Fruit fly (Drosophila melanogaster) whole organism, embryonic: ENCODE results near the gene TwdlQ.

Source experiments
- Atf3 ChIP-seq: fragments of 200-800 bp; sonication (Bioruptor generic); optimal IDR thresholded peaks from 3 replicates; lab custom pipeline; 2016; ENCODE audit warnings: missing biosample characterization, missing genetic modification characterization
- B-H1 ChIP-seq: fragments of 200-800 bp; sonication (Bioruptor generic); IDR thresholded peaks from 3 replicates; pipeline ENCODE4 v1.3.6; 2022; ENCODE audit warnings: missing biosample characterization, missing genetic modification characterization
- B-H2 ChIP-seq: fragments of 200-800 bp; sonication (Bioruptor generic); optimal IDR thresholded peaks from 2 replicates; lab custom pipeline; 2018; ENCODE audit warnings: missing biosample characterization, mild to moderate bottlenecking, missing genetic modification characterization
- Bdp1 ChIP-seq: fragments of 200-800 bp; sonication (Bioruptor generic); optimal IDR thresholded peaks from 3 replicates; lab custom pipeline; 2016; ENCODE audit warnings: missing biosample characterization, missing genetic modification characterization
- CG10321 ChIP-seq: fragments of 200-800 bp; sonication (Bioruptor generic); IDR thresholded peaks from 2 replicates; pipeline ENCODE4 v1.3.6; 2022; ENCODE audit warnings: missing biosample characterization, missing genetic modification characterization
- CG10979 ChIP-seq: fragments of 200-800 bp; sonication (Bioruptor generic); optimal IDR thresholded peaks from 2 replicates; lab custom pipeline; 2018; ENCODE audit warnings: missing biosample characterization, mild to moderate bottlenecking, missing genetic modification characterization, moderate library complexity
- CG11085 ChIP-seq: fragments of 200-800 bp; sonication (Bioruptor generic); IDR thresholded peaks from 2 replicates; pipeline ENCODE4 v1.3.6; 2022; ENCODE audit warnings: missing biosample characterization, missing genetic modification characterization
- CG11093 ChIP-seq: fragments of 200-800 bp; sonication (Bioruptor generic); IDR thresholded peaks from 3 replicates; pipeline ENCODE4 v1.3.6; 2022; ENCODE audit warnings: missing biosample characterization, missing genetic modification characterization
- CG12744 ChIP-seq: fragments of 200-800 bp; sonication (Bioruptor generic); optimal IDR thresholded peaks from 2 replicates; lab custom pipeline; 2016; ENCODE audit warnings: missing biosample characterization, missing genetic modification characterization
- CG13287 ChIP-seq: fragments of 200-800 bp; sonication (Bioruptor generic); IDR thresholded peaks from 2 replicates; pipeline ENCODE4 v1.3.6; 2022; ENCODE audit warnings: missing biosample characterization, missing genetic modification characterization; ENCODE audit not compliant: partially characterized antibody
- CG13775 ChIP-seq: fragments of 200-800 bp; sonication (Bioruptor generic); optimal IDR thresholded peaks from 3 replicates; lab custom pipeline; 2017; ENCODE audit warnings: missing biosample characterization, mild to moderate bottlenecking, missing genetic modification characterization
- CG16815 ChIP-seq: fragments of 200-800 bp; sonication (Bioruptor generic); optimal IDR thresholded peaks from 3 replicates; lab custom pipeline; 2017; ENCODE audit warnings: missing biosample characterization, mild to moderate bottlenecking, missing genetic modification characterization
- CG17186 ChIP-seq: fragments of 200-800 bp; sonication (Bioruptor generic); optimal IDR thresholded peaks from 3 replicates; lab custom pipeline; 2017; ENCODE audit warnings: missing biosample characterization, missing genetic modification reagents, missing genetic modification characterization
- CG17328 ChIP-seq: fragments of 200-800 bp; sonication (Bioruptor generic); IDR thresholded peaks from 2 replicates; pipeline ENCODE4 v1.3.6; 2022; ENCODE audit warnings: missing biosample characterization, missing genetic modification characterization
- CG17385 ChIP-seq: fragments of 200-800 bp; sonication (Bioruptor generic); optimal IDR thresholded peaks from 3 replicates; lab custom pipeline; 2018; ENCODE audit warnings: missing biosample characterization, mild to moderate bottlenecking, missing genetic modification characterization
- CG2199 ChIP-seq: fragments of 200-800 bp; sonication (Bioruptor generic); IDR thresholded peaks from 3 replicates; pipeline ENCODE4 v1.3.6; 2022; ENCODE audit warnings: missing biosample characterization, missing genetic modification characterization
- CG3065 ChIP-seq: fragments of 200-800 bp; sonication (Bioruptor generic); optimal IDR thresholded peaks from 2 replicates; lab custom pipeline; 2016; ENCODE audit warnings: missing biosample characterization, missing genetic modification characterization
- CG33557 ChIP-seq: fragments of 200-800 bp; sonication (Bioruptor generic); optimal IDR thresholded peaks from 2 replicates; lab custom pipeline; 2019; ENCODE audit warnings: missing biosample characterization, mild to moderate bottlenecking, missing genetic modification characterization, moderate library complexity
- CG42726 ChIP-seq: fragments of 200-800 bp; sonication (Bioruptor generic); IDR thresholded peaks from 2 replicates; pipeline ENCODE4 v1.3.6; 2022; ENCODE audit warnings: missing biosample characterization, missing genetic modification characterization; ENCODE audit not compliant: partially characterized antibody
- CG5953 ChIP-seq: fragments of 200-800 bp; sonication (Bioruptor generic); IDR thresholded peaks from 2 replicates; pipeline ENCODE4 v1.3.6; 2022; ENCODE audit warnings: missing biosample characterization, missing genetic modification characterization
- CG8388 ChIP-seq: fragments of 200-800 bp; sonication (Bioruptor generic); optimal IDR thresholded peaks from 2 replicates; lab custom pipeline; 2019; ENCODE audit warnings: missing biosample characterization, mild to moderate bottlenecking, missing genetic modification characterization, moderate library complexity
- CG9817 ChIP-seq: fragments of 200-800 bp; sonication (Bioruptor generic); optimal IDR thresholded peaks from 2 replicates; lab custom pipeline; 2018; ENCODE audit warnings: missing biosample characterization, mild to moderate bottlenecking, missing genetic modification characterization, moderate library complexity
- Dip2 ChIP-seq: fragments of 200-800 bp; sonication (Bioruptor generic); IDR thresholded peaks from 2 replicates; pipeline ENCODE4 v1.3.6; 2022; ENCODE audit warnings: missing biosample characterization, missing genetic modification characterization
- E2f2 ChIP-seq: fragments of 200-800 bp; sonication (Bioruptor generic); IDR thresholded peaks from 2 replicates; pipeline ENCODE4 v1.3.6; 2022; ENCODE audit warnings: missing biosample characterization, missing genetic modification characterization
- GATAe ChIP-seq: fragments of 200-800 bp; sonication (Bioruptor generic); conservative IDR thresholded peaks from 2 replicates; pipeline ENCODE4 v1.3.6; 2022; ENCODE audit warnings: missing biosample characterization, missing genetic modification characterization
- Hr39 ChIP-seq: fragments of >200 bp; optimal IDR thresholded peaks from 2 replicates; lab custom pipeline; 2017
- Opbp ChIP-seq: fragments of 200-800 bp; sonication (Bioruptor generic); IDR thresholded peaks from 3 replicates; pipeline ENCODE4 v1.3.6; 2022; ENCODE audit warnings: missing biosample characterization, missing genetic modification characterization; ENCODE audit not compliant: partially characterized antibody
- Sin3A ChIP-seq: fragments of >200 bp; optimal IDR thresholded peaks from 2 replicates; lab custom pipeline; 2018
- Six4 ChIP-seq: fragments of 200-800 bp; sonication (Bioruptor generic); optimal IDR thresholded peaks from 2 replicates; lab custom pipeline; 2016; ENCODE audit warnings: missing biosample characterization, missing genetic modification characterization
- Sox100B ChIP-seq: fragments of 200-800 bp; sonication (Bioruptor generic); optimal IDR thresholded peaks from 3 replicates; lab custom pipeline; 2018; ENCODE audit warnings: missing biosample characterization, mild to moderate bottlenecking, missing genetic modification characterization
- abd-A ChIP-seq: fragments of 200-800 bp; sonication (Bioruptor generic); optimal IDR thresholded peaks from 3 replicates; lab custom pipeline; 2019; ENCODE audit warnings: missing biosample characterization, mild to moderate bottlenecking, missing genetic modification characterization, moderate library complexity
- amos ChIP-seq: fragments of 200-800 bp; sonication (Bioruptor generic); IDR thresholded peaks from 2 replicates; pipeline ENCODE4 v1.3.6; 2022; ENCODE audit warnings: missing biosample characterization, missing genetic modification characterization; ENCODE audit not compliant: partially characterized antibody
- dpn ChIP-seq, 2 experiments: fragments of 200-800 bp; sonication (Bioruptor generic); optimal IDR thresholded peaks; 3 replicates each; lab custom pipeline; 2016; ENCODE audit warnings: missing biosample characterization in 2 of 2, missing genetic modification characterization in 2 of 2
- en ChIP-seq: fragments of 200-800 bp; sonication (Bioruptor generic); optimal IDR thresholded peaks from 2 replicates; lab custom pipeline; 2016; ENCODE audit warnings: missing biosample characterization, missing genetic modification characterization
- esg ChIP-seq: fragments of 200-800 bp; sonication (Bioruptor generic); conservative IDR thresholded peaks from 2 replicates; pipeline ENCODE4 v1.3.6; 2022; ENCODE audit warnings: missing biosample characterization, missing genetic modification characterization
- ftz-f1 ChIP-seq: fragments of 200-800 bp; sonication (Bioruptor generic); optimal IDR thresholded peaks from 2 replicates; lab custom pipeline; 2016; ENCODE audit warnings: missing biosample characterization, missing genetic modification characterization
- gce ChIP-seq: fragments of 200-800 bp; sonication (Bioruptor generic); IDR thresholded peaks from 3 replicates; pipeline ENCODE4 v1.3.6; 2022; ENCODE audit warnings: missing biosample characterization, missing genetic modification characterization
- her ChIP-seq: fragments of 200-800 bp; sonication (Bioruptor generic); optimal IDR thresholded peaks from 2 replicates; lab custom pipeline; 2016; ENCODE audit warnings: missing biosample characterization, missing genetic modification characterization
- hth ChIP-seq: fragments of >200 bp; optimal IDR thresholded peaks from 2 replicates; lab custom pipeline; 2017; ENCODE audit warnings: inconsistent platforms
- lola ChIP-seq, 3 experiments: fragments of >200 bp in 2 of 3; fragments of 200-800 bp in 1 of 3; sonication (Bioruptor generic) in 1 of 3; optimal IDR thresholded peaks; 2 replicates each; lab custom pipeline; 2017 to 2019; ENCODE audit warnings: missing biosample characterization in 3 of 3, missing genetic modification characterization in 3 of 3, mild to moderate bottlenecking in 1 of 3, moderate library complexity in 1 of 3
- nom ChIP-seq: fragments of 200-800 bp; sonication (Bioruptor generic); optimal IDR thresholded peaks from 2 replicates; lab custom pipeline; 2017; ENCODE audit warnings: missing biosample characterization, missing genetic modification characterization, mild to moderate bottlenecking, moderate library complexity, missing genetic modification reagents
- phol ChIP-seq: fragments of 200-800 bp; sonication (Bioruptor generic); optimal IDR thresholded peaks from 3 replicates; lab custom pipeline; 2018; ENCODE audit warnings: missing biosample characterization, mild to moderate bottlenecking, missing genetic modification characterization, moderate library complexity
- prd ChIP-seq, 3 experiments: fragments of >200 bp in 2 of 3; fragments of 200-800 bp in 1 of 3; sonication (Bioruptor generic) in 1 of 3; optimal IDR thresholded peaks in 2 of 3; IDR thresholded peaks in 1 of 3; 2 replicates in 2 of 3; 3 replicates in 1 of 3; pipeline versions ENCODE4 v1.3.6 to Lab custom; 2017 to 2022; ENCODE audit warnings: missing biosample characterization in 1 of 3, missing genetic modification characterization in 1 of 3
- pum ChIP-seq: fragments of 200-800 bp; sonication (Bioruptor generic); optimal IDR thresholded peaks from 2 replicates; lab custom pipeline; 2016; ENCODE audit warnings: missing biosample characterization, missing genetic modification characterization
- repo ChIP-seq: fragments of 200-800 bp; sonication (Bioruptor generic); optimal IDR thresholded peaks from 2 replicates; lab custom pipeline; 2016; ENCODE audit warnings: missing biosample characterization, missing genetic modification characterization
- sc ChIP-seq, 3 experiments: fragments of >200 bp in 2 of 3; fragments of 200-800 bp in 1 of 3; sonication (Bioruptor generic) in 1 of 3; optimal IDR thresholded peaks; 2 replicates in 2 of 3; 3 replicates in 1 of 3; lab custom pipeline; 2017; ENCODE audit warnings: mild to moderate bottlenecking in 1 of 3, missing biosample characterization in 1 of 3, missing genetic modification characterization in 1 of 3, missing genetic modification reagents in 1 of 3
- so ChIP-seq: fragments of 200-800 bp; sonication (Bioruptor generic); IDR thresholded peaks from 3 replicates; pipeline ENCODE4 v1.3.6; 2022; ENCODE audit warnings: missing biosample characterization, missing genetic modification characterization
- sob ChIP-seq: fragments of 200-800 bp; sonication (Bioruptor generic); IDR thresholded peaks from 2 replicates; pipeline ENCODE4 v1.3.6; 2022; ENCODE audit warnings: missing biosample characterization, missing genetic modification characterization
- tin ChIP-seq: fragments of 200-800 bp; sonication (Bioruptor generic); optimal IDR thresholded peaks from 3 replicates; lab custom pipeline; 2016; ENCODE audit warnings: missing biosample characterization, missing genetic modification characterization
- tup ChIP-seq: fragments of 200-800 bp; sonication (Bioruptor generic); optimal IDR thresholded peaks from 2 replicates; lab custom pipeline; 2016; ENCODE audit warnings: missing biosample characterization, mild to moderate bottlenecking, missing genetic modification characterization, moderate library complexity
- zfh1 ChIP-seq: fragments of 200-800 bp; sonication (Bioruptor generic); IDR thresholded peaks from 3 replicates; pipeline ENCODE4 v1.3.6; 2022; ENCODE audit warnings: missing biosample characterization, missing genetic modification characterization

The TwdlQ gene

dm6 chr3R:26717295-26717694 lies 23.9 kb upstream of the TwdlQ start, which contains the start of gene CG6425 (continued):
- TF ChIP-seq CG12744 = no peak
- no peak for TF ChIP-seq CG17385 (GFP tag; lab: Kevin White, UChicago)
- TF ChIP-seq E2f2 (GFP tag; lab: Robert Waterston, UW) = peak; percentile 87
- peak; percentile 50 for TF ChIP-seq CG9817
- no peak for TF ChIP-seq CG13775 (GFP tag; lab: Kevin White, UChicago)
- TF ChIP-seq Six4 (GFP tag; lab: Kevin White, UChicago) = no peak
- TF ChIP-seq so (GFP tag; lab: Robert Waterston, UW) = no peak
- TF ChIP-seq Dip2 = no peak
- no peak for TF ChIP-seq CG42726
- TF ChIP-seq nom (GFP tag; lab: Kevin White, UChicago) = no peak
- no peak for TF ChIP-seq abd-A
- no peak for TF ChIP-seq pum (GFP tag; lab: Kevin White, UChicago)
- TF ChIP-seq Hr39 (lab: Kevin White, UChicago) = no peak
- no peak for TF ChIP-seq CG2199 (GFP tag; lab: Robert Waterston, UW)
- no peak for TF ChIP-seq Atf3
- TF ChIP-seq lola (GFP tag; optimal IDR thresholded peaks at IDR 0.05; lab: Kevin White, UChicago) = peak in 2 of 3 experiments; percentile 32 to 85
- TF ChIP-seq tin (GFP tag; lab: Kevin White, UChicago) = peak; percentile 14
- peak; percentile 46 for TF ChIP-seq amos
- TF ChIP-seq tup (GFP tag; lab: Kevin White, UChicago) = no peak
- peak; percentile 51 for TF ChIP-seq phol (tag; lab: Kevin White, UChicago)
- no peak for TF ChIP-seq CG11093
- TF ChIP-seq zfh1 (GFP tag; lab: Robert Waterston, UW) = no peak
- no peak for TF ChIP-seq prd (optimal IDR thresholded peaks at IDR 0.05; lab: Kevin White, UChicago)
- peak; percentile 19; the same call in 1 of the 3 replicates for TF ChIP-seq prd (GFP tag; IDR thresholded peaks at IDR 0.05; lab: Robert Waterston, UW)
- no peak for TF ChIP-seq GATAe (GFP tag; lab: Robert Waterston, UW)
- TF ChIP-seq CG33557 (GFP tag; lab: Kevin White, UChicago) = no peak
- TF ChIP-seq CG8388 (GFP tag; lab: Kevin White, UChicago) = no peak
- TF ChIP-seq CG10321 (GFP tag; lab: Robert Waterston, UW) = no peak
- TF ChIP-seq dpn (GFP tag; optimal IDR thresholded peaks at IDR 0.05; lab: Kevin White, UChicago) = no peak
- TF ChIP-seq CG10979 = no peak
- no peak for TF ChIP-seq CG11085 (GFP tag; lab: Robert Waterston, UW)
- no peak for TF ChIP-seq B-H2 (GFP tag; lab: Kevin White, UChicago)
- no peak for TF ChIP-seq ftz-f1 (GFP tag; lab: Kevin White, UChicago)
- no peak for TF ChIP-seq B-H1
- TF ChIP-seq CG5953 = peak; percentile 38; the same call in 1 of the 2 replicates
- no peak for TF ChIP-seq hth (lab: Kevin White, UChicago)
- no peak for TF ChIP-seq her (GFP tag; lab: Kevin White, UChicago)
- no peak for TF ChIP-seq sc (optimal IDR thresholded peaks at IDR 0.05; lab: Kevin White, UChicago)
- no peak for TF ChIP-seq sc (GFP tag; optimal IDR thresholded peaks at IDR 0.05; lab: Kevin White, UChicago)
- TF ChIP-seq gce (GFP tag; lab: Robert Waterston, UW) = no peak
- no peak for TF ChIP-seq CG13287 (GFP tag; lab: Robert Waterston, UW)
- no peak for TF ChIP-seq Sin3A (lab: Kevin White, UChicago)
- peak; percentile 4 for TF ChIP-seq CG16815 (GFP tag; lab: Kevin White, UChicago)
- no peak for TF ChIP-seq repo (GFP tag; lab: Kevin White, UChicago)
- peak; percentile 30; the same call in 1 of the 2 replicates for TF ChIP-seq esg (GFP tag; lab: Robert Waterston, UW)
- no peak for TF ChIP-seq sob (GFP tag; lab: Robert Waterston, UW)
- TF ChIP-seq CG17186 (GFP tag; lab: Kevin White, UChicago) = no peak
- no peak for TF ChIP-seq en (GFP tag; lab: Kevin White, UChicago)
- TF ChIP-seq Sox100B (GFP tag; lab: Kevin White, UChicago) = no peak
- TF ChIP-seq CG17328 (GFP tag; lab: Robert Waterston, UW) = no peak
- no peak for TF ChIP-seq CG3065 (GFP tag; lab: Kevin White, UChicago)
- TF ChIP-seq Bdp1 = no peak
- no peak for TF ChIP-seq Opbp (GFP tag; lab: Robert Waterston, UW)
